Worm (Caenorhabditis elegans): ENCODE data around the gene srab-10.

srab-10 gene

ce11 chrV:3132116-3132515 is 12.3 kb downstream of the srab-10 start:
- TF ChIP-seq hnd-1 (tag; optimal IDR thresholded peaks at IDR 0.05) (no peak), pes-1 (GFP tag; IDR thresholded peaks at IDR 0.05) (0 out of 2 replicates have a peak, but pooled peaks have one; percentile 30)

DNA sequence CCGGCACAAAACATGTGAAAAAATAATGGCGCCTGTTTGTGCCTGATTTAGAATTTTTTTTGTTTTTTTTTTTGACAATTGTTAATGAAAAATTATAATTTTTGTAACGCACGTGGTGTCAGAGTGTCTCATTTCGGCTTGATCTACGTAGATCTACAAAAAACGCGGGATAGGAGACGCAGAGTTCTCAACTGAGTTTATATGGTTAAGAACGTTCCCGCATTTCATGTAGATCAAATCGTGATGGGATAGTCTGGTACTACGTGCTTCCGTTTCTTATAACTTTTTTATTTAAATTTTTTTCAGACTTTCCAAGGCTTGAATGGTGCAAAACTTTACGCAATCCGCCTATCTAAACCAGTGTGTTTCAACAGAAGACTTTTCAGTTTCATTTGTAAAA is 15.6 kb downstream of the srab-10 start, which contains the start of gene tat-6:
Gene tat-6 (plus strand): TSS at position 301 of the 400 bp plus-strand sequence.
- TF ChIP-seq ceh-36 (tag; optimal IDR thresholded peaks at IDR 0.05) = no peak
- no peak for TF ChIP-seq aly-1 (tag; optimal IDR thresholded peaks at IDR 0.05)
- no peak for TF ChIP-seq flt-1 (GFP tag; IDR thresholded peaks at IDR 0.05)
- TF ChIP-seq hmg-4 (GFP tag; optimal IDR thresholded peaks at IDR 0.05) = no peak
- no peak for TF ChIP-seq ama-1 (optimal IDR thresholded peaks at IDR 0.05)
- no peak for TF ChIP-seq tra-4 (tag; optimal IDR thresholded peaks at IDR 0.05)

- TF ChIP-seq tbx-11 (GFP tag; IDR thresholded peaks at IDR 0.05) (no peak), sea-1 (GFP tag; conservative IDR thresholded peaks at IDR 0.05) (no peak), ceh-13 (GFP tag; optimal IDR thresholded peaks at IDR 0.05) (no peak), hnd-1 (tag; optimal IDR thresholded peaks at IDR 0.05) (no peak), scrt-1 (GFP tag; IDR thresholded peaks at IDR 0.05) (no peak), hmg-4 (GFP tag; optimal IDR thresholded peaks at IDR 0.05) (no peak)
These were observed 16.7 kb downstream of the srab-10 start, which contains the start of gene Y73C8C.10 for ce11 chrV:3127670-3128069. Gene Y73C8C.10, minus strand, starts transcription at chrV:3127770.

- no peak for TF ChIP-seq hnd-1 (tag; optimal IDR thresholded peaks at IDR 0.05)
- no peak for TF ChIP-seq ceh-13 (GFP tag; optimal IDR thresholded peaks at IDR 0.05)
- TF ChIP-seq sea-1 (GFP tag; conservative IDR thresholded peaks at IDR 0.05) = no peak
- TF ChIP-seq B0310.2 (tag; optimal IDR thresholded peaks at IDR 0.05) = no peak
These were observed 19.5 kb downstream of the srab-10 start, which contains the start of gene Y73C8C.12 for ce11 chrV:3124912-3125311. Gene Y73C8C.12, plus strand, starts transcription at chrV:3125212.

DNA sequence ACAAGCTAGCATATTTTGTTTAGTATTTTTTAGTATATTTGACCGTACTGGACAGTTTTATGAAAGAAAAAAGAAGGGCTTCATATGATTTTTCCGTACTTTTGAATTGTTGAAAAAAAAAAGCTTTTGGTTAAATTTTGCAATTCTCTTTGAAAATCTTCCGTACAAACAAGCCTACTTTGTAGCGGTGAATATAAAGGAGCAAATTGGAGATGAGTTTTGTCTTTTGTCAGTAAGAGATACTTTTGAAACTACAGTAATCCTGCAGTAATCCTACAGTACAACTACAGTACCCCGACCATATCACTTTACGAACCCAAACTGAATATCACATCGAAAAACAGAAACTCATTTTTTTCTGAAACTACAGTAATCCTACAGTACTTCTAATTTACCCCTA is 22.0 kb downstream of the srab-10 start:
- no peak for TF ChIP-seq hmbx-1 (tag; optimal IDR thresholded peaks at IDR 0.05)
- no peak for TF ChIP-seq ets-7 (tag; optimal IDR thresholded peaks at IDR 0.05)
- TF ChIP-seq B0310.2 (tag; optimal IDR thresholded peaks at IDR 0.05) = no peak
- TF ChIP-seq aly-1 (tag; optimal IDR thresholded peaks at IDR 0.05) = no peak
- no peak for TF ChIP-seq F13C5.2 (tag; optimal IDR thresholded peaks at IDR 0.05)

DNA sequence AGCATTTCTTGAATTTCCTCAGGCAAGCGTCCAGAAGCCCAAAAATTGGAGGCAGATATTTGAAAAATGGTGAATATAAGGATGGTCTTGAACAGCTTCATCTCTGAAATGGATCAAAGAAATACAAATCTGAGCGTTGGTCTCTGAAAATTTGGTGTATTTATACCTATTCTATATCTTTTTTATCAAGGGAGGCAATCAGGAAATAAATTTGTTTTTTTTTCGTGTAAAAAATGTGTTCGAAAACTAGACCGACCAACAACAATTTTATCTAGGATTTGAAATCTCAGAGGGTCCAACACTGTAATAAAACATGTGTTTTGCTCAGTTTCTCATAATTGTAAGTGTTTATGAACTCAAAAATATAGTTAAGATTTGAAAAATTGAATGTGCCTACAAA is 22.7 kb downstream of the srab-10 start, which contains the start of gene srt-56:
Gene srt-56 (minus strand): TSS at position 101 of the 400 bp plus-strand sequence.
- no peak for TF ChIP-seq hmbx-1 (tag; optimal IDR thresholded peaks at IDR 0.05)
- TF ChIP-seq tra-4 (tag; optimal IDR thresholded peaks at IDR 0.05) = no peak
- no peak for TF ChIP-seq ets-7 (tag; optimal IDR thresholded peaks at IDR 0.05)
- TF ChIP-seq hmg-4 (GFP tag; optimal IDR thresholded peaks at IDR 0.05) = no peak
- TF ChIP-seq scrt-1 (GFP tag; IDR thresholded peaks at IDR 0.05) = no peak

- TF ChIP-seq ceh-13 (GFP tag; optimal IDR thresholded peaks at IDR 0.05) (no peak), flt-1 (GFP tag; IDR thresholded peaks at IDR 0.05) (no peak), tra-4 (tag; optimal IDR thresholded peaks at IDR 0.05) (no peak), B0310.2 (tag; optimal IDR thresholded peaks at IDR 0.05) (no peak), hnd-1 (tag; optimal IDR thresholded peaks at IDR 0.05) (no peak), hmg-4 (GFP tag; optimal IDR thresholded peaks at IDR 0.05) (no peak), F13C5.2 (tag; optimal IDR thresholded peaks at IDR 0.05) (no peak), hmbx-1 (tag; optimal IDR thresholded peaks at IDR 0.05) (no peak), tbx-11 (GFP tag; IDR thresholded peaks at IDR 0.05) (no peak), ets-7 (tag; optimal IDR thresholded peaks at IDR 0.05) (no peak), pes-1 (GFP tag; IDR thresholded peaks at IDR 0.05) (no peak), sea-1 (GFP tag; conservative IDR thresholded peaks at IDR 0.05) (no peak), scrt-1 (GFP tag; IDR thresholded peaks at IDR 0.05) (no peak), ama-1 (optimal IDR thresholded peaks at IDR 0.05) (no peak), tbx-37 (GFP tag; conservative IDR thresholded peaks at IDR 0.05) (no peak), aly-1 (tag; optimal IDR thresholded peaks at IDR 0.05) (no peak)
These were observed 25.2 kb downstream of the srab-10 start for ce11 chrV:3119185-3119584.

DNA sequence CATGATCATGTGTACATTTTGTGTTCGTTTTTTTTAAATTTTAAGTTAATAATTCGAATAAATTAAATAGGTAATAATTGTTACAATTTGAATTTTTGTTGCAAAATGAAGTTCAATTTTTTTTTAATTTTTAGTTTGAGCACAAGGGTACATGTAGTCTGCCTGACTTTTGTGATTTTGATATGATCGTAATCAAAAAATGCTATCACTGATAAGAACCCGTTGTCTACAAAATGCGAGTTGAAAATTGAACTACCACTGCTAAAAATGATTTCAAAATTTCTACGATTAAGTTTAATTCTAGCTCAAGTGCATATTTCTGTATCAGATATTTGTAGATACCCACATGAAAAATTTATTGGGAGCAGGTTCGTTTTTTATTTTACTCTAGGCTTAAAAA is 26.2 kb downstream of the srab-10 start, which contains the start of gene clec-210:
Gene clec-210 (plus strand): TSS at position 211 of the 400 bp plus-strand sequence.
- no peak for TF ChIP-seq sea-1 (GFP tag; conservative IDR thresholded peaks at IDR 0.05)
- TF ChIP-seq ets-7 (tag; optimal IDR thresholded peaks at IDR 0.05) = no peak
- no peak for TF ChIP-seq flt-1 (GFP tag; IDR thresholded peaks at IDR 0.05)
- TF ChIP-seq pes-1 (GFP tag; IDR thresholded peaks at IDR 0.05) = no peak
- TF ChIP-seq hnd-1 (tag; optimal IDR thresholded peaks at IDR 0.05) = no peak
- no peak for TF ChIP-seq B0310.2 (tag; optimal IDR thresholded peaks at IDR 0.05)
- no peak for TF ChIP-seq hmbx-1 (tag; optimal IDR thresholded peaks at IDR 0.05)
- TF ChIP-seq ceh-36 (tag; optimal IDR thresholded peaks at IDR 0.05) = no peak
- no peak for TF ChIP-seq tbx-11 (GFP tag; IDR thresholded peaks at IDR 0.05)
- no peak for TF ChIP-seq F13C5.2 (tag; optimal IDR thresholded peaks at IDR 0.05)
- no peak for TF ChIP-seq tra-4 (tag; optimal IDR thresholded peaks at IDR 0.05)
- TF ChIP-seq scrt-1 (GFP tag; IDR thresholded peaks at IDR 0.05) = no peak
- no peak for TF ChIP-seq hmg-4 (GFP tag; optimal IDR thresholded peaks at IDR 0.05)
- no peak for TF ChIP-seq aly-1 (tag; optimal IDR thresholded peaks at IDR 0.05)
- no peak for TF ChIP-seq tbx-37 (GFP tag; conservative IDR thresholded peaks at IDR 0.05)
- TF ChIP-seq ama-1 (optimal IDR thresholded peaks at IDR 0.05) = no peak
- TF ChIP-seq ceh-13 (GFP tag; optimal IDR thresholded peaks at IDR 0.05) = no peak

ce11 chrV:3114973-3115372 is 29.4 kb downstream of the srab-10 start, which contains the start of gene Y73C8C.3:
Gene Y73C8C.3, plus strand, starts transcription at chrV:3115273.
- TF ChIP-seq F13C5.2 (tag; optimal IDR thresholded peaks at IDR 0.05) (no peak), scrt-1 (GFP tag; IDR thresholded peaks at IDR 0.05) (no peak), hmg-4 (GFP tag; optimal IDR thresholded peaks at IDR 0.05) (no peak), hnd-1 (tag; optimal IDR thresholded peaks at IDR 0.05) (no peak), ets-7 (tag; optimal IDR thresholded peaks at IDR 0.05) (no peak), hmbx-1 (tag; optimal IDR thresholded peaks at IDR 0.05) (no peak), flt-1 (GFP tag; IDR thresholded peaks at IDR 0.05) (no peak), B0310.2 (tag; optimal IDR thresholded peaks at IDR 0.05) (no peak), pes-1 (GFP tag; IDR thresholded peaks at IDR 0.05) (no peak), ama-1 (optimal IDR thresholded peaks at IDR 0.05) (no peak), aly-1 (tag; optimal IDR thresholded peaks at IDR 0.05) (no peak), ceh-36 (tag; optimal IDR thresholded peaks at IDR 0.05) (no peak), ceh-13 (GFP tag; optimal IDR thresholded peaks at IDR 0.05) (no peak)
